Fruit fly (Drosophila melanogaster): ENCODE measurements around the gene CG13658.
A peak's percentile ranks its signal among the peaks of the same experiment; 100 is the strongest.

dm6 chr3R:25265589-25266201 lies 21.6 kb upstream of the CG13658 start, which contains the start of the genes GlnRS and RIOK2:
- TF ChIP-seq EcR (GFP tag; optimal IDR thresholded peaks at IDR 0.05) = no peak
- no peak for TF ChIP-seq fd96Ca (GFP tag; IDR thresholded peaks at IDR 0.05)
- no peak for TF ChIP-seq Ets98B (GFP tag; IDR thresholded peaks at IDR 0.05)
- TF ChIP-seq CG14655 (GFP tag; optimal IDR thresholded peaks at IDR 0.05) = no peak
- no peak for TF ChIP-seq CG9948 (tag; optimal IDR thresholded peaks at IDR 0.05)
- TF ChIP-seq CG8159 (tag; optimal IDR thresholded peaks at IDR 0.05) = no peak
- peak; percentile 51; the same call in 1 of the 2 replicates for TF ChIP-seq CG12605 (GFP tag; IDR thresholded peaks at IDR 0.05)
- no peak for TF ChIP-seq Snoo (tag; optimal IDR thresholded peaks at IDR 0.05)
- no peak for TF ChIP-seq CG15710 (tag; optimal IDR thresholded peaks at IDR 0.05)
- TF ChIP-seq CG17806 (tag; optimal IDR thresholded peaks at IDR 0.05) = no peak
- TF ChIP-seq CG32121 (GFP tag; IDR thresholded peaks at IDR 0.05) = no peak
- TF ChIP-seq rn (GFP tag; IDR thresholded peaks at IDR 0.05) = no peak
- TF ChIP-seq CG10348 (GFP tag; IDR thresholded peaks at IDR 0.05) = no peak

Data from whole organism, pupa.